Fruit fly (Drosophila melanogaster) whole organism, prepupa: ENCODE data around the gene CG9257.

ENCODE experiments used
- CG11762 ChIP-seq: fragments of 200-800 bp; sonication (Bioruptor generic); optimal IDR thresholded peaks from 3 replicates; lab custom pipeline; 2016; ENCODE audit warnings: missing biosample characterization, missing genetic modification characterization; ENCODE audit not compliant: insufficient read depth
- CG16779 ChIP-seq: fragments of 200-800 bp; sonication (Bioruptor generic); optimal IDR thresholded peaks from 3 replicates; lab custom pipeline; 2017; ENCODE audit warnings: missing biosample characterization, mild to moderate bottlenecking, missing genetic modification characterization
- CG7368 ChIP-seq: fragments of 200-800 bp; sonication (Bioruptor generic); optimal IDR thresholded peaks from 3 replicates; lab custom pipeline; 2016; ENCODE audit warnings: missing biosample characterization, missing genetic modification characterization
- CG8119 ChIP-seq: fragments of 200-800 bp; sonication (Bioruptor generic); IDR thresholded peaks from 3 replicates; pipeline ENCODE4 v1.3.6; 2022; ENCODE audit warnings: missing biosample characterization, missing genetic modification characterization
- Hr38 ChIP-seq: sonication (Bioruptor generic); optimal IDR thresholded peaks from 2 replicates; lab custom pipeline; 2016; ENCODE audit warnings: missing biosample characterization, missing genetic modification characterization
- Hr4 ChIP-seq: fragments of 200-800 bp; sonication (Bioruptor generic); optimal IDR thresholded peaks from 3 replicates; lab custom pipeline; 2016; ENCODE audit warnings: missing biosample characterization, missing genetic modification characterization
- Met ChIP-seq: fragments of 200-800 bp; sonication (Bioruptor generic); optimal IDR thresholded peaks from 3 replicates; lab custom pipeline; 2016; ENCODE audit warnings: missing biosample characterization, missing genetic modification characterization
- Sox102F ChIP-seq: fragments of 200-800 bp; sonication (Bioruptor generic); optimal IDR thresholded peaks from 2 replicates; lab custom pipeline; 2016; ENCODE audit warnings: missing biosample characterization, mild to moderate bottlenecking, missing genetic modification characterization
- cyc ChIP-seq: fragments of 200-800 bp; sonication (Bioruptor generic); optimal IDR thresholded peaks from 3 replicates; lab custom pipeline; 2016; ENCODE audit warnings: missing biosample characterization, missing genetic modification characterization
- pdm3 ChIP-seq: fragments of 200-800 bp; sonication (Bioruptor generic); optimal IDR thresholded peaks from 3 replicates; lab custom pipeline; 2016; ENCODE audit warnings: missing biosample characterization, missing genetic modification characterization
- salr ChIP-seq, 2 experiments: fragments of 200-800 bp; sonication (Bioruptor generic); optimal IDR thresholded peaks; 3 replicates each; lab custom pipeline; 2016 to 2018; ENCODE audit warnings: missing biosample characterization in 2 of 2, missing genetic modification characterization in 2 of 2, mild to moderate bottlenecking in 1 of 2
- ss ChIP-seq, 2 experiments: fragments of 200-800 bp; sonication (Bioruptor generic); optimal IDR thresholded peaks; 2 replicates in 1 of 2; 3 replicates in 1 of 2; lab custom pipeline; 2017 to 2018; ENCODE audit warnings: mild to moderate bottlenecking in 2 of 2, missing biosample characterization in 2 of 2, missing genetic modification characterization in 2 of 2, moderate library complexity in 1 of 2
- topi ChIP-seq: fragments of 200-800 bp; sonication (Bioruptor generic); optimal IDR thresholded peaks from 3 replicates; lab custom pipeline; 2016; ENCODE audit warnings: missing biosample characterization, missing genetic modification characterization

DNA sequence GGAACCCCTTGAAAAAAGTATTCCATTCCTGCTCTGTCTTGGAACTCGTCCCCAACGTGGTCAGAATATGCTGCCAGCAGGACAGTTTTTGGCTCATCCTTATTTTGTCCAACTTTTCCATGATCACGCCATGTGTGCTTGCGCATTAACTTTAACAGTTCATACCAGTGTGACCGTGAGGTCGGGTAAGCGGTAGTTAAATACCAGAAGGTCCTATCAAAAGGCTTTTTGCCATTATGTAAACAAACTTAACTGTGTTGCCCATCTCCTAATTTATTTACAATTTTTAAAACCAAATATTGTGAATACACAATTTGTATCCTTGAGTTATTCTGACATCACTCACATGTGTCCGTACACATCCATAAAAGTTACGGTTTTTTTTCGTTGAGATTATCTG is 45.7 kb downstream of the CG9257 start, which contains the start of gene del:
- TF ChIP-seq Hr4 (GFP tag; lab: Kevin White, UChicago) = no peak
- no peak for TF ChIP-seq CG11762 (GFP tag; lab: Kevin White, UChicago)
- TF ChIP-seq pdm3 (GFP tag; lab: Kevin White, UChicago) = no peak
- TF ChIP-seq topi (GFP tag; lab: Kevin White, UChicago) = no peak
- no peak for TF ChIP-seq ss (GFP tag; optimal IDR thresholded peaks at IDR 0.05; lab: Kevin White, UChicago)
- TF ChIP-seq salr (GFP tag; optimal IDR thresholded peaks at IDR 0.05; lab: Kevin White, UChicago) = no peak
- TF ChIP-seq CG8119 (GFP tag; lab: Robert Waterston, UW) = no peak
- TF ChIP-seq CG7368 (GFP tag; lab: Kevin White, UChicago) = no peak
- TF ChIP-seq CG16779 (tag; lab: Kevin White, UChicago) = no peak
- no peak for TF ChIP-seq Met (GFP tag; lab: Kevin White, UChicago)
- TF ChIP-seq Sox102F (GFP tag; lab: Kevin White, UChicago) = no peak
- no peak for TF ChIP-seq Hr38 (GFP tag; lab: Kevin White, UChicago)
- TF ChIP-seq cyc = no peak
